Worm (Caenorhabditis elegans) whole organism, L1 larva: ENCODE measurements around the gene T10G3.1.

Source experiments
- C04F5.9 ChIP-seq: sonication (generic microtip); optimal IDR thresholded peaks from 2 replicates; lab custom pipeline; 2016; ENCODE audit warnings: missing genetic modification characterization, missing compliant biosample characterization
- C16A3.4 ChIP-seq: fragments of 150-350 bp; optimal IDR thresholded peaks from 2 replicates; lab custom pipeline; 2014; ENCODE audit warnings: missing biosample characterization, missing genetic modification characterization
- C34B4.2 ChIP-seq: sonication (generic microtip); optimal IDR thresholded peaks from 2 replicates; lab custom pipeline; 2017; ENCODE audit warnings: mild to moderate bottlenecking, missing genetic modification characterization, missing compliant biosample characterization
- F16B12.6 ChIP-seq: fragments of 150-350 bp; optimal IDR thresholded peaks from 2 replicates; lab custom pipeline; 2014; ENCODE audit warnings: missing biosample characterization, missing genetic modification characterization
- Y116A8C.19 ChIP-seq: sonication (generic microtip); optimal IDR thresholded peaks from 2 replicates; lab custom pipeline; 2016; ENCODE audit warnings: missing compliant biosample characterization, missing genetic modification characterization, borderline replicate concordance
- ama-1 ChIP-seq: fragments of 150-350 bp; optimal IDR thresholded peaks from 2 replicates; lab custom pipeline; 2014
- blmp-1 ChIP-seq: fragments of 150-350 bp; optimal IDR thresholded peaks from 2 replicates; lab custom pipeline; 2014; ENCODE audit warnings: missing biosample characterization, missing genetic modification characterization
- ceh-63 ChIP-seq: fragments of 200-800 bp; sonication (Bioruptor generic); optimal IDR thresholded peaks from 2 replicates; lab custom pipeline; 2018; ENCODE audit warnings: mild to moderate bottlenecking, missing genetic modification characterization, missing compliant biosample characterization
- ceh-8 ChIP-seq: fragments of 200-800 bp; sonication (Bioruptor generic); optimal IDR thresholded peaks from 2 replicates; lab custom pipeline; 2018; ENCODE audit warnings: mild to moderate bottlenecking, missing genetic modification characterization, moderate library complexity, missing compliant biosample characterization
- ceh-82 ChIP-seq, 3 experiments: fragments of 150-350 bp in 1 of 3; sonication (generic microtip) in 2 of 3; optimal IDR thresholded peaks; 2 replicates each; lab custom pipeline; 2014 to 2017; ENCODE audit warnings: missing biosample characterization in 3 of 3, missing genetic modification characterization in 3 of 3
- ceh-88 ChIP-seq: fragments of 200-800 bp; sonication (Bioruptor generic); IDR thresholded peaks from 2 replicates; pipeline ENCODE4 v1.3.6; 2022; ENCODE audit warnings: missing genetic modification characterization, missing compliant biosample characterization
- dpl-1 ChIP-seq, 3 experiments: fragments of 150-350 bp in 2 of 3; sonication (generic microtip) in 1 of 3; optimal IDR thresholded peaks; 2 replicates each; lab custom pipeline; 2014 to 2017; ENCODE audit warnings: missing biosample characterization in 3 of 3, missing genetic modification characterization in 3 of 3, missing genetic modification reagents in 3 of 3
- dsc-1 ChIP-seq: sonication (generic microtip); optimal IDR thresholded peaks from 2 replicates; lab custom pipeline; 2016; ENCODE audit warnings: mild to moderate bottlenecking, missing genetic modification characterization, missing compliant biosample characterization
- efl-1 ChIP-seq, 4 experiments: fragments of 150-350 bp; optimal IDR thresholded peaks in 3 of 4; peaks in 1 of 4; 1 replicate in 1 of 4; 2 replicates in 3 of 4; lab custom pipeline; 2014; ENCODE audit warnings: missing biosample characterization in 2 of 4, missing genetic modification characterization in 2 of 4, missing genetic modification reagents in 2 of 4
- egl-13 ChIP-seq: sonication (generic microtip); optimal IDR thresholded peaks from 2 replicates; lab custom pipeline; 2016; ENCODE audit warnings: missing genotype, missing genetic modification reagents, missing genetic modification characterization, missing compliant biosample characterization
- elt-3 ChIP-seq, 6 experiments: fragments of 150-350 bp in 1 of 6; sonication (generic microtip); optimal IDR thresholded peaks; 2 replicates each; lab custom pipeline; 2017 to 2018; ENCODE audit warnings: missing biosample characterization in 6 of 6, missing genetic modification characterization in 6 of 6, inconsistent platforms in 1 of 6
- fkh-10 ChIP-seq: sonication (generic microtip); optimal IDR thresholded peaks from 2 replicates; lab custom pipeline; 2017; ENCODE audit warnings: missing biosample characterization, missing genetic modification reagents, missing genetic modification characterization
- fos-1 ChIP-seq: fragments of 150-350 bp; optimal IDR thresholded peaks from 2 replicates; lab custom pipeline; 2014; ENCODE audit warnings: missing biosample characterization, missing genetic modification characterization
- grh-1 ChIP-seq: fragments of 200-800 bp; sonication (Bioruptor generic); IDR thresholded peaks from 2 replicates; pipeline ENCODE4 v1.3.6; 2022; ENCODE audit warnings: missing genetic modification reagents, missing genetic modification characterization, missing compliant biosample characterization
- hlh-17 ChIP-seq: fragments of 200-800 bp; sonication (Bioruptor generic); optimal IDR thresholded peaks from 2 replicates; lab custom pipeline; 2018; ENCODE audit warnings: missing genetic modification characterization, mild to moderate bottlenecking, missing compliant biosample characterization, moderate library complexity, borderline replicate concordance
- hlh-4 ChIP-seq: sonication (generic microtip); optimal IDR thresholded peaks from 2 replicates; lab custom pipeline; 2016; ENCODE audit warnings: mild to moderate bottlenecking, missing genetic modification characterization, missing compliant biosample characterization
- isw-1 ChIP-seq: fragments of 200-800 bp; sonication (Bioruptor generic); IDR thresholded peaks from 2 replicates; pipeline ENCODE4 v1.3.6; 2022; ENCODE audit warnings: missing genetic modification characterization, missing compliant biosample characterization
- lin-13 ChIP-seq: fragments of 150-350 bp; optimal IDR thresholded peaks from 2 replicates; lab custom pipeline; 2014; ENCODE audit warnings: missing biosample characterization, missing genetic modification reagents, missing genetic modification characterization
- lin-14 ChIP-seq: fragments of 200-800 bp; sonication (Bioruptor generic); optimal IDR thresholded peaks from 2 replicates; lab custom pipeline; 2018; ENCODE audit warnings: mild to moderate bottlenecking, missing genetic modification characterization, moderate library complexity, missing compliant biosample characterization
- lin-35 ChIP-seq, 2 experiments: fragments of 150-350 bp; optimal IDR thresholded peaks; 2 replicates each; lab custom pipeline; 2014; ENCODE audit warnings: missing biosample characterization in 2 of 2, missing genetic modification characterization in 2 of 2, missing genetic modification reagents in 2 of 2
- lsy-2 ChIP-seq, 2 experiments: fragments of 150-350 bp; optimal IDR thresholded peaks; 2 replicates each; lab custom pipeline; 2014; ENCODE audit warnings: missing biosample characterization in 2 of 2, missing genetic modification characterization in 2 of 2
- mab-9 ChIP-seq: fragments of 200-800 bp; sonication (Bioruptor generic); IDR thresholded peaks from 2 replicates; pipeline ENCODE4 v1.3.6; 2022; ENCODE audit warnings: missing genetic modification reagents, missing genetic modification characterization, missing compliant biosample characterization
- mep-1 ChIP-seq: fragments of 150-350 bp; optimal IDR thresholded peaks from 2 replicates; lab custom pipeline; 2014; ENCODE audit warnings: missing biosample characterization, missing genetic modification characterization
- nhr-11 ChIP-seq: fragments of 150-350 bp; optimal IDR thresholded peaks from 2 replicates; lab custom pipeline; 2014; ENCODE audit warnings: missing biosample characterization, missing genetic modification characterization
- nhr-12 ChIP-seq: sonication (generic microtip); optimal IDR thresholded peaks from 2 replicates; lab custom pipeline; 2017; ENCODE audit warnings: missing biosample characterization, missing genetic modification characterization
- nhr-19 ChIP-seq: fragments of 200-800 bp; sonication (Bioruptor generic); conservative IDR thresholded peaks from 2 replicates; pipeline ENCODE4 v1.3.6; 2022; ENCODE audit warnings: missing genetic modification characterization, missing compliant biosample characterization
- nhr-47 ChIP-seq: sonication (generic microtip); optimal IDR thresholded peaks from 2 replicates; lab custom pipeline; 2016; ENCODE audit warnings: mild to moderate bottlenecking, missing genetic modification characterization, moderate library complexity, missing compliant biosample characterization
- nhr-85 ChIP-seq: sonication (generic microtip); peaks from one replicate; lab custom pipeline; 2016; ENCODE audit warnings: missing genetic modification characterization, inconsistent platforms, missing compliant biosample characterization
- nhr-90 ChIP-seq: sonication (generic microtip); optimal IDR thresholded peaks from 2 replicates; lab custom pipeline; 2016; ENCODE audit warnings: mild to moderate bottlenecking, missing genetic modification characterization, missing compliant biosample characterization; ENCODE audit not compliant: poor library complexity
- pax-3 ChIP-seq: fragments of 200-800 bp; sonication (Bioruptor generic); optimal IDR thresholded peaks from 2 replicates; lab custom pipeline; 2018; ENCODE audit warnings: mild to moderate bottlenecking, missing genetic modification characterization, moderate library complexity, missing compliant biosample characterization
- rnt-1 ChIP-seq: sonication (generic microtip); optimal IDR thresholded peaks from 2 replicates; lab custom pipeline; 2016; ENCODE audit warnings: mild to moderate bottlenecking, missing genetic modification characterization, moderate library complexity, missing compliant biosample characterization
- snpc-4 ChIP-seq: fragments of 150-350 bp; optimal IDR thresholded peaks from 2 replicates; lab custom pipeline; 2014; ENCODE audit warnings: missing biosample characterization, missing genetic modification characterization
- snu-23 ChIP-seq: sonication (generic microtip); optimal IDR thresholded peaks from 2 replicates; lab custom pipeline; 2016; ENCODE audit warnings: missing genetic modification characterization, missing compliant biosample characterization
- sptf-1 ChIP-seq: fragments of 150-350 bp; optimal IDR thresholded peaks from 2 replicates; lab custom pipeline; 2014; ENCODE audit warnings: missing biosample characterization, missing genetic modification characterization
- swsn-7 ChIP-seq: sonication (generic microtip); optimal IDR thresholded peaks from 2 replicates; lab custom pipeline; 2016; ENCODE audit warnings: missing genetic modification characterization, missing compliant biosample characterization
- tbx-2 ChIP-seq: sonication (generic microtip); optimal IDR thresholded peaks from 2 replicates; lab custom pipeline; 2016; ENCODE audit warnings: missing genetic modification characterization, missing compliant biosample characterization
- tlp-1 ChIP-seq: fragments of 150-350 bp; optimal IDR thresholded peaks from 2 replicates; lab custom pipeline; 2014; ENCODE audit warnings: missing biosample characterization, missing genetic modification characterization
- unc-130 ChIP-seq: fragments of 150-350 bp; optimal IDR thresholded peaks from 2 replicates; lab custom pipeline; 2017; ENCODE audit warnings: missing biosample characterization, missing genetic modification characterization, inconsistent platforms
- unc-30 ChIP-seq: sonication (generic microtip); optimal IDR thresholded peaks from 2 replicates; lab custom pipeline; 2017; ENCODE audit warnings: missing biosample characterization, missing genetic modification characterization
- unc-86 ChIP-seq: sonication (generic microtip); optimal IDR thresholded peaks from 2 replicates; lab custom pipeline; 2016; ENCODE audit warnings: missing genetic modification characterization, missing compliant biosample characterization
- xbp-1 ChIP-seq: sonication (generic microtip); optimal IDR thresholded peaks from 2 replicates; lab custom pipeline; 2016; ENCODE audit warnings: missing genetic modification characterization, missing compliant biosample characterization
- ztf-4 ChIP-seq: fragments of 150-350 bp; optimal IDR thresholded peaks from 2 replicates; lab custom pipeline; 2014; ENCODE audit warnings: missing biosample characterization, missing genetic modification characterization

Gene T10G3.1

DNA sequence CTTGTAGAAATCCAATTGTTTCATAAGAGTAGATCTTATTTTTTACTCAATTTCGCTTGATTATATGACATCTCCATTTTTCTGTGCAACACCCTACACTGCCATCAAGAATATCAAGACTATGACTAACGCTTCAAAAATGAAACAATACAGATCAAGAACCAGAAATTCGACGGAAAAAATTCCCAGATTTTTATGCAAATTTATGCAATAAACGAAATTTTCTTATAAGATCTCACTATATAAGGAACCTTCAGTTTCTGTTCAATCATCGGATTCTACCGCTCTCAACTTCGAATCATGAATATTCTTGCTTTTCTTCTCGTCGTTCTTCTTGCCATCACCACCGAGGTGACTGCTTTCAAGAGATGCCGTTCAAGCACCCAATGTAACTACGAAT, 32.8 kb upstream of the T10G3.1 start, which contains the start of gene R11G10.4:
TSS of gene R11G10.4 (plus strand) at position 301 of the 400 bp plus-strand sequence.
- TF ChIP-seq fkh-10 (no peak), pax-3 (no peak), mab-9 (GFP tag; lab: Robert Waterston, UW) (no peak), rnt-1 (tag; lab: Kevin White, UChicago) (no peak), C16A3.4 (no peak), fos-1 (tag; lab: Kevin White, UChicago) (no peak), nhr-47 (tag; lab: Kevin White, UChicago) (no peak), blmp-1 (tag; lab: Kevin White, UChicago) (no peak), lin-35 (GFP tag; optimal IDR thresholded peaks at IDR 0.05; lab: Kevin White, UChicago) (no peak), ceh-8 (GFP tag; lab: Kevin White, UChicago) (no peak), Y116A8C.19 (tag; lab: Kevin White, UChicago) (no peak), efl-1 (optimal IDR thresholded peaks at IDR 0.05; lab: Kevin White, UChicago) (no peak), efl-1 (GFP tag; optimal IDR thresholded peaks at IDR 0.05 in 1 of 2; lab: Kevin White, UChicago) (no peak)

ce11 chrV:13499227-13499626, 25.7 kb upstream of the T10G3.1 start:
- TF ChIP-seq nhr-19 (GFP tag; lab: Robert Waterston, UW) (no peak), hlh-17 (GFP tag; lab: Kevin White, UChicago) (no peak), nhr-12 (tag; lab: Kevin White, UChicago) (no peak), unc-86 (no peak)

- TF ChIP-seq nhr-19 (GFP tag; lab: Robert Waterston, UW) (peak; percentile 60), lin-35 (GFP tag; optimal IDR thresholded peaks at IDR 0.05; lab: Kevin White, UChicago) (peak; percentile 63 to 77), C04F5.9 (tag; lab: Kevin White, UChicago) (no peak), unc-30 (tag; lab: Kevin White, UChicago) (no peak), ceh-88 (GFP tag; lab: Robert Waterston, UW) (no peak), ceh-63 (GFP tag; lab: Kevin White, UChicago) (no peak), hlh-4 (tag; lab: Kevin White, UChicago) (no peak), nhr-47 (tag; lab: Kevin White, UChicago) (peak; percentile 69), nhr-12 (tag; lab: Kevin White, UChicago) (no peak), ama-1 (lab: Kevin White, UChicago) (peak; percentile 59), dpl-1 (GFP tag; optimal IDR thresholded peaks at IDR 0.05; lab: Kevin White, UChicago) (peak; percentile 56 to 80 (median 73)), egl-13 (tag; lab: Kevin White, UChicago) (no peak), elt-3 (tag; optimal IDR thresholded peaks at IDR 0.05; lab: Kevin White, UChicago) (peak in 3 of 6 experiments; percentile 6 to 78 (median 42)), dsc-1 (tag; lab: Kevin White, UChicago) (peak; percentile 44), lin-14 (GFP tag; lab: Kevin White, UChicago) (peak; percentile 79), nhr-11 (tag; lab: Kevin White, UChicago) (no peak), nhr-90 (tag; lab: Kevin White, UChicago) (peak; percentile 66), snu-23 (GFP tag; lab: Kevin White, UChicago) (peak; percentile 88), snpc-4 (peak; percentile 45), lsy-2 (tag; optimal IDR thresholded peaks at IDR 0.05; lab: Kevin White, UChicago) (peak; percentile 80 to 81), ceh-82 (tag; optimal IDR thresholded peaks at IDR 0.05; lab: Kevin White, UChicago) (peak; percentile 37 to 59 (median 37)), F16B12.6 (tag; lab: Kevin White, UChicago) (peak; percentile 37), mep-1 (tag; lab: Kevin White, UChicago) (peak; percentile 68), C16A3.4 (peak; percentile 77), lin-13 (GFP tag; lab: Kevin White, UChicago) (peak; percentile 43), isw-1 (GFP tag; lab: Robert Waterston, UW) (peak; percentile 22; the same call in 1 of the 2 replicates), C34B4.2 (tag; lab: Kevin White, UChicago) (no peak), grh-1 (GFP tag; lab: Robert Waterston, UW) (peak; percentile 88), unc-130 (peak; percentile 54), xbp-1 (tag; lab: Kevin White, UChicago) (peak; percentile 55), ztf-4 (tag; lab: Kevin White, UChicago) (peak; percentile 54), tlp-1 (tag; lab: Kevin White, UChicago) (no peak), efl-1 (optimal IDR thresholded peaks at IDR 0.05; lab: Kevin White, UChicago) (peak; percentile 67 to 76), efl-1 (GFP tag; optimal IDR thresholded peaks at IDR 0.05 in 1 of 2; lab: Kevin White, UChicago) (peak; percentile 71 to 91), sptf-1 (tag; lab: Kevin White, UChicago) (no peak), tbx-2 (tag; lab: Kevin White, UChicago) (peak; percentile 65), fos-1 (tag; lab: Kevin White, UChicago) (peak; percentile 43), nhr-85 (tag; lab: Kevin White, UChicago) (peak; percentile 92), swsn-7 (tag; lab: Kevin White, UChicago) (peak; percentile 72)
Measured at ce11 chrV:13497322-13497847, 23.9 kb upstream of the T10G3.1 start, which contains the start of the genes eea-1 and gut-2. Gene eea-1 (minus strand): TSS chrV:13497372. Gene gut-2 (plus strand): TSS chrV:13497690.
